Fruit fly (Drosophila melanogaster): ENCODE results near the gene ImpE2.

ImpE2 gene

dm6 chr3L:3479551-3479950 is 32.9 kb downstream of the ImpE2 start (continued):
- TF ChIP-seq insv (GFP tag; optimal IDR thresholded peaks at IDR 0.05), result no peak
- TF ChIP-seq mirr (GFP tag; optimal IDR thresholded peaks at IDR 0.05), result no peak
- TF ChIP-seq CG4360 (GFP tag; IDR thresholded peaks at IDR 0.05), result no peak
- no peak for TF ChIP-seq Xbp1 (GFP tag; optimal IDR thresholded peaks at IDR 0.05)
- peak; percentile 23 for TF ChIP-seq CG7839 (tag; optimal IDR thresholded peaks at IDR 0.05)
- TF ChIP-seq ems (GFP tag; optimal IDR thresholded peaks at IDR 0.05), result no peak
- TF ChIP-seq schlank (tag; optimal IDR thresholded peaks at IDR 0.05), result no peak
- TF ChIP-seq hb (GFP tag; IDR thresholded peaks at IDR 0.05; ENCODE audit: partially characterized antibody), result no peak
- TF ChIP-seq peb (GFP tag; IDR thresholded peaks at IDR 0.05), result no peak
- peak; percentile 53 for TF ChIP-seq slbo (GFP tag; IDR thresholded peaks at IDR 0.05)
- TF ChIP-seq CG13894 (tag; optimal IDR thresholded peaks at IDR 0.05), result no peak
- no peak for TF ChIP-seq rib (GFP tag; IDR thresholded peaks at IDR 0.05)
- TF ChIP-seq Oaz (GFP tag; IDR thresholded peaks at IDR 0.05), result no peak
- no peak for TF ChIP-seq CG33557 (GFP tag; optimal IDR thresholded peaks at IDR 0.05)
- TF ChIP-seq CG17829 (tag; optimal IDR thresholded peaks at IDR 0.05), result no peak
- no peak for TF ChIP-seq bsh (GFP tag; optimal IDR thresholded peaks at IDR 0.05)
- TF ChIP-seq CG30431 (GFP tag; optimal IDR thresholded peaks at IDR 0.05), result no peak
- TF ChIP-seq danr (GFP tag; IDR thresholded peaks at IDR 0.05), result no peak
- no peak for TF ChIP-seq Drgx (GFP tag; IDR thresholded peaks at IDR 0.05)
- TF ChIP-seq vnd (GFP tag; IDR thresholded peaks at IDR 0.05; ENCODE audit: partially characterized antibody), result no peak
- TF ChIP-seq TFAM (GFP tag; optimal IDR thresholded peaks at IDR 0.05), result no peak
- no peak for TF ChIP-seq CG8478 (optimal IDR thresholded peaks at IDR 0.05)
- TF ChIP-seq CG5953 (GFP tag; IDR thresholded peaks at IDR 0.05), result no peak
- TF ChIP-seq CG13296 (GFP tag; optimal IDR thresholded peaks at IDR 0.05), result no peak
- 0 out of 2 replicates have a peak, but pooled peaks have one; percentile 25 for TF ChIP-seq Ada2b (GFP tag; IDR thresholded peaks at IDR 0.05)
- no peak for TF ChIP-seq hkb (optimal IDR thresholded peaks at IDR 0.05)
- TF ChIP-seq hkb (GFP tag; IDR thresholded peaks at IDR 0.05), result 0 out of 2 replicates have a peak, but pooled peaks have one; percentile 32
- TF ChIP-seq Trl (optimal IDR thresholded peaks at IDR 0.05), result no peak
- TF ChIP-seq Trl (GFP tag; optimal IDR thresholded peaks at IDR 0.05), result no peak
- TF ChIP-seq E2f2 (GFP tag; IDR thresholded peaks at IDR 0.05), result no peak
- no peak for TF ChIP-seq BtbVII (GFP tag; optimal IDR thresholded peaks at IDR 0.05)
- no peak for TF ChIP-seq gcm (GFP tag; optimal IDR thresholded peaks at IDR 0.05)
- TF ChIP-seq CG13775 (GFP tag; optimal IDR thresholded peaks at IDR 0.05), result no peak
- no peak for TF ChIP-seq Lim3 (GFP tag; IDR thresholded peaks at IDR 0.05)
- peak; percentile 18 for TF ChIP-seq lilli (GFP tag; optimal IDR thresholded peaks at IDR 0.05)
- no peak for TF ChIP-seq CG7786 (GFP tag; optimal IDR thresholded peaks at IDR 0.05)
- TF ChIP-seq Dek (tag; optimal IDR thresholded peaks at IDR 0.05), result no peak
- no peak for TF ChIP-seq wdn (GFP tag; IDR thresholded peaks at IDR 0.05)
- TF ChIP-seq Hmr (GFP tag; optimal IDR thresholded peaks at IDR 0.05), result peak; percentile 11
- no peak for TF ChIP-seq CG2129 (GFP tag; IDR thresholded peaks at IDR 0.05; ENCODE audit: partially characterized antibody)
- TF ChIP-seq nmo (GFP tag; optimal IDR thresholded peaks at IDR 0.05), result no peak
- TF ChIP-seq Scr (GFP tag; IDR thresholded peaks at IDR 0.05; ENCODE audit: partially characterized antibody), result no peak
- no peak for TF ChIP-seq CG1529 (GFP tag; optimal IDR thresholded peaks at IDR 0.05)
- TF ChIP-seq pfk (GFP tag; optimal IDR thresholded peaks at IDR 0.05), result no peak
- TF ChIP-seq CG12744 (GFP tag; optimal IDR thresholded peaks at IDR 0.05), result no peak
- no peak for TF ChIP-seq pita (GFP tag; optimal IDR thresholded peaks at IDR 0.05)
- TF ChIP-seq B-H1 (GFP tag; IDR thresholded peaks at IDR 0.05), result no peak
- TF ChIP-seq chif (GFP tag; optimal IDR thresholded peaks at IDR 0.05), result no peak
- 0 out of 3 replicates have a peak, but pooled peaks have one; percentile 55 for TF ChIP-seq CG11456 (GFP tag; IDR thresholded peaks at IDR 0.05)
- no peak for TF ChIP-seq CG9932 (GFP tag; IDR thresholded peaks at IDR 0.05)
- no peak for TF ChIP-seq pros (GFP tag; optimal IDR thresholded peaks at IDR 0.05)
- TF ChIP-seq Chrac-16 (GFP tag; optimal IDR thresholded peaks at IDR 0.05), result no peak
- TF ChIP-seq NfI (GFP tag; optimal IDR thresholded peaks at IDR 0.05), result peak; percentile 14

Data from whole organism, embryonic.